Worm (Caenorhabditis elegans): Measurements from ENCODE around the gene clh-3.

Gene clh-3

DNA sequence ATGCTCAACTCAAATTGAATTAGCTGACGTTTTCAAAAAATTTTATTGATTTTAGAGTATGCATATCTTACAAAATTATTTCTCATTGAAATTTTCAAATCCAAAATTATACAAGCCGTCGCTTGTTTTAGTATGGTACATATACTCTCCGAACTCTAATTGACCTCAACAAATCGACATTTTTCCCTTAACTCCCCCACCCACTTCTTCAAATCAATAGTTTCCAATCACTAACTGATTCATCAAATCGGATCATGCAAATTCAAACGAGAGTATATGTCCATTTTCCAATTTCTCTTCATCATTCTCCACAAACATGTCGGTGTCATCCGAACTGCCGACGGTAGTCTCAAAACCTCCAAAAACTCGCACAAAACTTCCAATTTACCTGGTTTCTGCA, 36.6 kb downstream of the clh-3 start, which contains the start of gene E04F6.4:
Gene E04F6.4 (plus strand): TSS at position 301 of the 400 bp plus-strand sequence.
- no peak for TF ChIP-seq mml-1 (tag; optimal IDR thresholded peaks at IDR 0.05)
- no peak for TF ChIP-seq nhr-77 (tag; optimal IDR thresholded peaks at IDR 0.05)
- TF ChIP-seq ceh-28 (tag; optimal IDR thresholded peaks at IDR 0.05): no peak
- TF ChIP-seq snpc-4 (tag; optimal IDR thresholded peaks at IDR 0.05): no peak
- no peak for TF ChIP-seq fos-1 (tag; optimal IDR thresholded peaks at IDR 0.05)
- TF ChIP-seq daf-12 (tag; optimal IDR thresholded peaks at IDR 0.05): no peak
- TF ChIP-seq lin-39 (tag; optimal IDR thresholded peaks at IDR 0.05): no peak
- TF ChIP-seq aly-2 (tag; optimal IDR thresholded peaks at IDR 0.05): no peak

DNA sequence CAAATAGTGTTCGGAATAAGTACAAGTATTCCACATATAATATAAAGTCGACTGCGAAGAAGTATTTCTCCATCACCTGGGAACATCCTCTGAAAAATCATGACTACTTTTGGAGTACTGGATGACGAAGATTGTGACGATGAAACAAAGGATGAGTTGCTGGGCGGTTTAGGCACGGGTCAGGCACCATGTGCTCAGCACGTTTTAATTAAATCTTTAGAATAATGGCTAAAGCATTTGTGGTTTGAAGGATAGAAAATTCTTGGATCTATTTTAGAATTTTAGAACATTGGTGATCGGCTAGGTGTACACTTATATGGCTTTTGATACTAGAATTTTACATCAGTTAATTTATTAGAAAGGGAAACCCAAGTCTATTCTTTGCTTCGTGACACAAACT, 38.6 kb downstream of the clh-3 start, which contains the start of gene C27H5.6:
Gene C27H5.6 (minus strand): TSS at position 101 of the 400 bp plus-strand sequence.
- TF ChIP-seq lin-15B (tag; optimal IDR thresholded peaks at IDR 0.05) (no peak), hmg-11 (tag; optimal IDR thresholded peaks at IDR 0.05) (no peak), ceh-82 (tag; optimal IDR thresholded peaks at IDR 0.05) (no peak), mml-1 (tag; optimal IDR thresholded peaks at IDR 0.05) (no peak), pha-4 (tag; optimal IDR thresholded peaks at IDR 0.05) (no peak), elt-2 (tag; optimal IDR thresholded peaks at IDR 0.05) (no peak), snpc-4 (tag; optimal IDR thresholded peaks at IDR 0.05) (no peak), skn-1 (tag; optimal IDR thresholded peaks at IDR 0.05) (no peak), zag-1 (tag; optimal IDR thresholded peaks at IDR 0.05) (no peak)

- TF ChIP-seq ceh-28 (tag; optimal IDR thresholded peaks at IDR 0.05): no peak
- no peak for TF ChIP-seq nhr-76 (tag; optimal IDR thresholded peaks at IDR 0.05)
- no peak for TF ChIP-seq nhr-12 (tag; optimal IDR thresholded peaks at IDR 0.05)
- TF ChIP-seq ceh-16 (tag; optimal IDR thresholded peaks at IDR 0.05): no peak
- TF ChIP-seq sea-2 (GFP tag; optimal IDR thresholded peaks at IDR 0.05): no peak
- TF ChIP-seq egl-5 (tag; optimal IDR thresholded peaks at IDR 0.05): no peak
- TF ChIP-seq hmg-11 (tag; optimal IDR thresholded peaks at IDR 0.05): no peak
- no peak for TF ChIP-seq nhr-77 (tag; optimal IDR thresholded peaks at IDR 0.05)
- no peak for TF ChIP-seq aly-2 (tag; optimal IDR thresholded peaks at IDR 0.05)
- TF ChIP-seq pqm-1 (tag; optimal IDR thresholded peaks at IDR 0.05): no peak
- TF ChIP-seq elt-2 (tag; optimal IDR thresholded peaks at IDR 0.05): no peak
Observed at ce11 chrII:7186117-7186516, 39.6 kb downstream of the clh-3 start.

- TF ChIP-seq pha-4 (tag; optimal IDR thresholded peaks at IDR 0.05) (peak; percentile 87), egl-5 (tag; optimal IDR thresholded peaks at IDR 0.05) (peak; percentile 25), nhr-237 (tag; optimal IDR thresholded peaks at IDR 0.05) (no peak), ZK546.5 (tag; optimal IDR thresholded peaks at IDR 0.05) (no peak), pqm-1 (tag; optimal IDR thresholded peaks at IDR 0.05) (peak; percentile 11), elt-2 (tag; optimal IDR thresholded peaks at IDR 0.05) (peak; percentile 36), nhr-25 (tag; optimal IDR thresholded peaks at IDR 0.05) (no peak), nhr-43 (tag; optimal IDR thresholded peaks at IDR 0.05; ENCODE audit: poor library complexity, severe bottlenecking) (peak; percentile 75), nfya-1 (tag; optimal IDR thresholded peaks at IDR 0.05; ENCODE audit: insufficient read depth) (peak; percentile 68), R02D3.7 (tag; optimal IDR thresholded peaks at IDR 0.05) (peak; percentile 16), ceh-9 (tag; optimal IDR thresholded peaks at IDR 0.05) (no peak), lin-15B (tag; optimal IDR thresholded peaks at IDR 0.05) (peak; percentile 14), hmg-11 (tag; optimal IDR thresholded peaks at IDR 0.05) (no peak), fkh-10 (GFP tag; optimal IDR thresholded peaks at IDR 0.05) (no peak), lin-39 (tag; optimal IDR thresholded peaks at IDR 0.05) (peak; percentile 68), ceh-82 (tag; optimal IDR thresholded peaks at IDR 0.05) (peak; percentile 59), sea-2 (GFP tag; optimal IDR thresholded peaks at IDR 0.05) (no peak), ceh-16 (tag; optimal IDR thresholded peaks at IDR 0.05) (no peak), daf-12 (tag; optimal IDR thresholded peaks at IDR 0.05) (no peak), lsy-12 (tag; optimal IDR thresholded peaks at IDR 0.05) (no peak), unc-62 (GFP tag; optimal IDR thresholded peaks at IDR 0.05) (no peak), skn-1 (tag; optimal IDR thresholded peaks at IDR 0.05) (peak; percentile 6), ama-1 (optimal IDR thresholded peaks at IDR 0.05) (peak; percentile 69), ceh-28 (tag; optimal IDR thresholded peaks at IDR 0.05) (no peak), nhr-77 (tag; optimal IDR thresholded peaks at IDR 0.05) (peak; percentile 27), snpc-4 (tag; optimal IDR thresholded peaks at IDR 0.05) (peak; percentile 60), jun-1 (tag; optimal IDR thresholded peaks at IDR 0.05) (peak; percentile 15), tbx-2 (tag; optimal IDR thresholded peaks at IDR 0.05) (peak; percentile 62), ztf-4 (tag; optimal IDR thresholded peaks at IDR 0.05) (peak; percentile 72), zag-1 (tag; optimal IDR thresholded peaks at IDR 0.05) (no peak), nhr-23 (tag; optimal IDR thresholded peaks at IDR 0.05) (no peak)
Observed at ce11 chrII:7183493-7184272, 42.0 kb downstream of the clh-3 start, which contains the start of gene pdl-1. Gene pdl-1, plus strand, starts transcription at chrII:7183801.

Measured in whole organism, L3 larva.